Fruit fly (Drosophila melanogaster): ENCODE data around the gene GstD9.

GstD9 gene

dm6 chr3R:12398620-12399247 is 31.4 kb upstream of the GstD9 start, which contains the start of gene Cyp9f3 (continued):
- no peak for TF ChIP-seq dpn (GFP tag; optimal IDR thresholded peaks at IDR 0.05)
- TF ChIP-seq repo (GFP tag; optimal IDR thresholded peaks at IDR 0.05), result no peak
- TF ChIP-seq CG5180 (GFP tag; optimal IDR thresholded peaks at IDR 0.05), result no peak
- TF ChIP-seq Hr39 (optimal IDR thresholded peaks at IDR 0.05), result no peak
- TF ChIP-seq ttk (GFP tag; IDR thresholded peaks at IDR 0.05), result no peak
- TF ChIP-seq CG8089 (GFP tag; optimal IDR thresholded peaks at IDR 0.05), result no peak
- TF ChIP-seq CG1024 (GFP tag; IDR thresholded peaks at IDR 0.05), result no peak
- TF ChIP-seq z (GFP tag; IDR thresholded peaks at IDR 0.05), result peak; percentile 88
- no peak for TF ChIP-seq Vsx1 (GFP tag; optimal IDR thresholded peaks at IDR 0.05)
- TF ChIP-seq Oli (tag; optimal IDR thresholded peaks at IDR 0.05), result no peak
- TF ChIP-seq HmgD (GFP tag; optimal IDR thresholded peaks at IDR 0.05), result no peak
- TF ChIP-seq dysf (GFP tag; IDR thresholded peaks at IDR 0.05), result 0 out of 3 replicates have a peak, but pooled peaks have one; percentile 22
- no peak for TF ChIP-seq CG14014 (GFP tag; IDR thresholded peaks at IDR 0.05)
- no peak for TF ChIP-seq ham (GFP tag; IDR thresholded peaks at IDR 0.05)
- no peak for TF ChIP-seq CG4707 (GFP tag; optimal IDR thresholded peaks at IDR 0.05)
- TF ChIP-seq MTF-1 (GFP tag; optimal IDR thresholded peaks at IDR 0.05; ENCODE audit: borderline replicate concordance), result peak; percentile 22
- no peak for TF ChIP-seq TFAM (GFP tag; optimal IDR thresholded peaks at IDR 0.05)
- peak; percentile 43 for TF ChIP-seq chm (GFP tag; IDR thresholded peaks at IDR 0.05)
- no peak for TF ChIP-seq nau (GFP tag; optimal IDR thresholded peaks at IDR 0.05)
- no peak for TF ChIP-seq pum (GFP tag; optimal IDR thresholded peaks at IDR 0.05)
- no peak for TF ChIP-seq insv (GFP tag; optimal IDR thresholded peaks at IDR 0.05)
- TF ChIP-seq gsb (GFP tag; IDR thresholded peaks at IDR 0.05), result no peak
- no peak for TF ChIP-seq NC2α (GFP tag; optimal IDR thresholded peaks at IDR 0.05)
- no peak for TF ChIP-seq Dfd (GFP tag; optimal IDR thresholded peaks at IDR 0.05)
- no peak for TF ChIP-seq CG7839 (tag; optimal IDR thresholded peaks at IDR 0.05)
- TF ChIP-seq NC2β (GFP tag; optimal IDR thresholded peaks at IDR 0.05), result no peak
- no peak for TF ChIP-seq CG15479 (GFP tag; optimal IDR thresholded peaks at IDR 0.05)
- TF ChIP-seq Ada2b (GFP tag; IDR thresholded peaks at IDR 0.05), result no peak
- TF ChIP-seq chn (GFP tag; optimal IDR thresholded peaks at IDR 0.05), result no peak
- no peak for TF ChIP-seq fu2 (GFP tag; optimal IDR thresholded peaks at IDR 0.05)
- no peak for TF ChIP-seq CG12769 (tag; optimal IDR thresholded peaks at IDR 0.05)
- TF ChIP-seq Aef1 (GFP tag; IDR thresholded peaks at IDR 0.05), result no peak
- TF ChIP-seq CG12942 (GFP tag; optimal IDR thresholded peaks at IDR 0.05), result no peak
- TF ChIP-seq onecut (GFP tag; IDR thresholded peaks at IDR 0.05), result no peak
- TF ChIP-seq CG11695 (GFP tag; IDR thresholded peaks at IDR 0.05), result no peak
- no peak for TF ChIP-seq Doc3 (GFP tag; IDR thresholded peaks at IDR 0.05; ENCODE audit: partially characterized antibody)
- peak in 1 of 2 experiments; percentile 17 for TF ChIP-seq Pdp1 (GFP tag; optimal IDR thresholded peaks at IDR 0.05)
- TF ChIP-seq CG10209 (GFP tag; optimal IDR thresholded peaks at IDR 0.05), result no peak
- TF ChIP-seq CG3995 (GFP tag; optimal IDR thresholded peaks at IDR 0.05), result no peak
- no peak for TF ChIP-seq Myb (GFP tag; optimal IDR thresholded peaks at IDR 0.05)
- TF ChIP-seq cg (GFP tag; optimal IDR thresholded peaks at IDR 0.05), result peak; percentile 40
- TF ChIP-seq Ravus (GFP tag; IDR thresholded peaks at IDR 0.05), result no peak
- no peak for TF ChIP-seq CG17361 (GFP tag; IDR thresholded peaks at IDR 0.05)
- TF ChIP-seq CG15073 (GFP tag; optimal IDR thresholded peaks at IDR 0.05), result no peak
- TF ChIP-seq usp (GFP tag; optimal IDR thresholded peaks at IDR 0.05), result no peak
- TF ChIP-seq fru (optimal IDR thresholded peaks at IDR 0.05), result no peak
- TF ChIP-seq CG16779 (GFP tag; IDR thresholded peaks at IDR 0.05), result no peak
- no peak for TF ChIP-seq CG1603 (tag; optimal IDR thresholded peaks at IDR 0.05)
- TF ChIP-seq vnd (GFP tag; IDR thresholded peaks at IDR 0.05; ENCODE audit: partially characterized antibody), result no peak
- TF ChIP-seq CG14050 (GFP tag; IDR thresholded peaks at IDR 0.05), result no peak
- peak; percentile 50 for TF ChIP-seq Ets65A (GFP tag)
- no peak for TF ChIP-seq pfk (GFP tag; optimal IDR thresholded peaks at IDR 0.05)
